Fruit fly (Drosophila melanogaster): Measurements from ENCODE around the gene CG7214.

DNA sequence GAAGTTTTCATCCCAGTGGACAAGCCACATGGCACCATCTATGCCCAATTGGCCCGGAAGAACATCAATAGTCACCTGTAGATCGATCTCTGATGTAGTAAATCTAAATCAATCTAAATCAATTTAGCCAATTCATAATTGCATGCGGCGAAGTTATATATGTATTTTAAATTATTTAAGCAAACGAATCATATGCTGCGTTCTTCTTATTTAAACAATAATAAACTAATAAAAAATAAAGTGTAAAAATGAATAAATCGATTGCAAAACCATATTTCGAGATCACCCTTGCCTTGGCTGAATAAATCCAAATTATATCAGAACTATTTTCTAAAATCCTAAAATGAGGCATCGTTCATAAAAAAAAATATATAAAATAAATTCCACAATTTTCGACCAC, 36.5 kb upstream of the CG7214 start, which contains the start of gene CG7164:
- TF ChIP-seq CG14711 (tag; optimal IDR thresholded peaks at IDR 0.05) (no peak), CG11617 (GFP tag; optimal IDR thresholded peaks at IDR 0.05) (no peak), cic (GFP tag; optimal IDR thresholded peaks at IDR 0.05) (no peak), kay (GFP tag; ENCODE audit: borderline replicate concordance) (no peak), ovo (GFP tag; optimal IDR thresholded peaks at IDR 0.05) (no peak), Mnt (GFP tag; optimal IDR thresholded peaks at IDR 0.05) (no peak)

Measured in whole organism, adult.